Fruit fly (Drosophila melanogaster): ENCODE data around the gene CG5861.

DNA sequence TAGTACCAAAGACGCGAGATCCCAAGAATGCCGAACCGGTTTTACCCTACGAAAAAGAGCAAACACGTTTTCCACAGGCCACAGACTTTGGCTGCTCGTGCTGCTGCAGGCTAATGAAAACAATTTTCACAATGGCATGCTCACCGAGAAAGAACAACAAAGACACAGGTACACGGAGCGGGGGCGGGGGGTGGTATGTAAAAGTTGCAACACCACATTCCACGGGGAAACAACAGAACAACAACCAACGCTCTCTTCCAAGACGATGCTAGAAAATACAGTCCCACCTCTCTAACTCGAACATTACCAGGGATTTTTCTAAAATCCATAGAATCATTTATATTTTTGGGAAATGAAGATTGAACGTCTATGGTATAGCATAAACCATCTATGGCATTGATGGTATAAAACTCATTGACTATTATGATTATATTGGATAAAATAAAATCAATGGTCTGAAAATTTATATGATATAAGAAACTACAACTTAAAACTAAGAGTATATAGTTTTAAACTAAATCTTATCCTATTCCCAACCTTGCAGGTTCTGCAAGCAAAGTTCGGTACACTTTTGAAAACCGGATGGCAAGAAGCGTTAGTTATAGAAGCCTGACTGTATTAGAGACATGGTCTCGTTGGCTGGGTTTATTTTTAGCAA lies 25.6 kb downstream of the CG5861 start:
- TF ChIP-seq CG8478 (optimal IDR thresholded peaks at IDR 0.05) = no peak
- no peak for TF ChIP-seq CTCF (optimal IDR thresholded peaks at IDR 0.05)

All from S2 (cell line).